Worm (Caenorhabditis elegans) whole organism, late embryonic: ENCODE data around the gene F40F8.11.

Source experiments
- dve-1 ChIP-seq: sonication (generic microtip); optimal IDR thresholded peaks from 2 replicates; lab custom pipeline; 2017; ENCODE audit warnings: antibody characterized with exemption, mild to moderate bottlenecking, missing genetic modification characterization, missing compliant biosample characterization
- elt-2 ChIP-seq: sonication (generic microtip); optimal IDR thresholded peaks from 2 replicates; lab custom pipeline; 2016; ENCODE audit warnings: missing genetic modification reagents, missing genetic modification characterization, missing compliant biosample characterization
- ets-4 ChIP-seq: sonication (generic microtip); optimal IDR thresholded peaks from 2 replicates; lab custom pipeline; 2016; ENCODE audit warnings: missing genetic modification characterization, missing compliant biosample characterization
- nhr-11 ChIP-seq: fragments of 150-350 bp; optimal IDR thresholded peaks from 2 replicates; lab custom pipeline; 2014; ENCODE audit warnings: missing biosample characterization, missing genetic modification characterization
- npax-4 ChIP-seq: sonication (generic microtip); optimal IDR thresholded peaks from 2 replicates; lab custom pipeline; 2016; ENCODE audit warnings: missing genetic modification characterization, missing compliant biosample characterization
- pha-4 ChIP-seq: fragments of 150-350 bp; optimal IDR thresholded peaks from 2 replicates; lab custom pipeline; 2018; ENCODE audit warnings: missing biosample characterization, missing genetic modification reagents, missing genetic modification characterization
- pqm-1 ChIP-seq: sonication (generic microtip); optimal IDR thresholded peaks from 2 replicates; lab custom pipeline; 2016; ENCODE audit warnings: missing genetic modification characterization, missing compliant biosample characterization
- tbx-7 ChIP-seq: sonication (generic microtip); optimal IDR thresholded peaks from 2 replicates; lab custom pipeline; 2016; ENCODE audit warnings: missing genotype, missing genetic modification characterization, missing compliant biosample characterization

ce11 chrII:11096233-11096632 lies 36.2 kb downstream of the F40F8.11 start, which contains the start of gene nbs-1:
- TF ChIP-seq npax-4 (tag; lab: Kevin White, UChicago) (no peak), dve-1 (no peak), pha-4 (tag; lab: Kevin White, UChicago) (no peak), pqm-1 (tag; lab: Kevin White, UChicago) (no peak), elt-2 (tag; lab: Kevin White, UChicago) (no peak), tbx-7 (no peak), ets-4 (tag; lab: Kevin White, UChicago) (no peak), nhr-11 (tag; lab: Kevin White, UChicago) (no peak)
